Fruit fly (Drosophila melanogaster) whole organism, wandering third instar larva: ENCODE measurements around the gene CG34452.

Experiments
- Abd-B ChIP-seq: fragments of >200 bp; optimal IDR thresholded peaks from 2 replicates; lab custom pipeline; 2017; ENCODE audit warnings: missing biosample characterization, missing genetic modification characterization
- CG32264 ChIP-seq: fragments of 200-800 bp; sonication (Bioruptor generic); optimal IDR thresholded peaks from 2 replicates; lab custom pipeline; 2016; ENCODE audit warnings: missing biosample characterization, missing genetic modification characterization
- CG9705 ChIP-seq: fragments of 200-800 bp; sonication (Bioruptor generic); optimal IDR thresholded peaks from 2 replicates; lab custom pipeline; 2018; ENCODE audit warnings: missing biosample characterization, mild to moderate bottlenecking, missing genetic modification characterization
- CrebA ChIP-seq: fragments of 200-800 bp; sonication (Bioruptor generic); optimal IDR thresholded peaks from 2 replicates; lab custom pipeline; 2016; ENCODE audit warnings: missing biosample characterization, mild to moderate bottlenecking, missing genetic modification characterization, borderline replicate concordance
- Dfd ChIP-seq: fragments of >200 bp; optimal IDR thresholded peaks from 2 replicates; lab custom pipeline; 2017; ENCODE audit warnings: missing biosample characterization, missing genetic modification characterization
- GATAd ChIP-seq: sonication (Bioruptor generic); optimal IDR thresholded peaks from 2 replicates; lab custom pipeline; 2016; ENCODE audit warnings: missing biosample characterization, missing genetic modification characterization
- HLH106 ChIP-seq: fragments of 200-800 bp; optimal IDR thresholded peaks from 3 replicates; lab custom pipeline; 2019; ENCODE audit warnings: missing biosample characterization, mild to moderate bottlenecking, missing genetic modification characterization, moderate library complexity
- Hr83 ChIP-seq: fragments of 200-300 bp; sonication (Bioruptor generic); optimal IDR thresholded peaks from 2 replicates; lab custom pipeline; 2016; ENCODE audit warnings: missing biosample characterization, mild to moderate bottlenecking, missing genetic modification characterization, moderate library complexity; ENCODE audit not compliant: poor library complexity, severe bottlenecking
- Jra ChIP-seq: sonication (Bioruptor generic); optimal IDR thresholded peaks from 2 replicates; lab custom pipeline; 2016; ENCODE audit warnings: missing biosample characterization, missing genetic modification characterization
- Mio ChIP-seq: sonication (Bioruptor generic); optimal IDR thresholded peaks from 2 replicates; lab custom pipeline; 2016; ENCODE audit warnings: missing biosample characterization, missing genetic modification characterization
- Myc ChIP-seq: fragments of >200 bp; optimal IDR thresholded peaks from 2 replicates; lab custom pipeline; 2017
- N ChIP-seq: fragments of >200 bp; optimal IDR thresholded peaks from 2 replicates; lab custom pipeline; 2018; ENCODE audit warnings: missing biosample characterization, missing external identifiers, missing genetic modification characterization
- OdsH ChIP-seq: fragments of 200-800 bp; sonication (Bioruptor generic); optimal IDR thresholded peaks from 2 replicates; lab custom pipeline; 2016; ENCODE audit warnings: missing biosample characterization, mild to moderate bottlenecking, missing genetic modification characterization
- Rel ChIP-seq, 2 experiments: fragments of 200-800 bp; sonication (Bioruptor generic) in 1 of 2; optimal IDR thresholded peaks; 2 replicates in 1 of 2; 3 replicates in 1 of 2; lab custom pipeline; 2016 to 2019; ENCODE audit warnings: mild to moderate bottlenecking in 2 of 2, missing biosample characterization in 2 of 2, missing genetic modification characterization in 2 of 2, moderate library complexity in 1 of 2
- Sp1 ChIP-seq: fragments of 200-800 bp; sonication (Bioruptor generic); optimal IDR thresholded peaks from 3 replicates; lab custom pipeline; 2019; ENCODE audit warnings: missing biosample characterization, mild to moderate bottlenecking, missing genetic modification characterization, moderate library complexity
- Vsx2 ChIP-seq: fragments of 200-300, 225-300 bp; sonication (Bioruptor generic); optimal IDR thresholded peaks from 2 replicates; lab custom pipeline; 2018; ENCODE audit warnings: missing biosample characterization, missing genetic modification characterization; ENCODE audit not compliant: partially characterized antibody
- br ChIP-seq: fragments of 200-800 bp; sonication (Bioruptor generic); optimal IDR thresholded peaks from 2 replicates; lab custom pipeline; 2016; ENCODE audit warnings: missing biosample characterization, missing genetic modification characterization
- brk ChIP-seq: fragments of 200-800 bp; sonication (Bioruptor generic); optimal IDR thresholded peaks from 2 replicates; lab custom pipeline; 2016; ENCODE audit warnings: missing biosample characterization, mild to moderate bottlenecking, missing genetic modification characterization
- dl ChIP-seq, 2 experiments: fragments of 175-275, 200-275 bp in 1 of 2; fragments of 200-275 bp in 1 of 2; sonication (Bioruptor generic); optimal IDR thresholded peaks; lab custom pipeline; 2018; ENCODE audit warnings: mild to moderate bottlenecking in 2 of 2, missing biosample characterization in 2 of 2, missing genetic modification characterization in 2 of 2, moderate library complexity in 2 of 2; ENCODE audit not compliant: partially characterized antibody in 2 of 2, insufficient read depth in 1 of 2
- ey ChIP-seq: fragments of 200-800 bp; sonication (Bioruptor generic); optimal IDR thresholded peaks from 2 replicates; lab custom pipeline; 2016; ENCODE audit warnings: missing biosample characterization, missing genetic modification characterization
- fru ChIP-seq: fragments of 200-800 bp; sonication (Bioruptor generic); optimal IDR thresholded peaks from 3 replicates; lab custom pipeline; 2016; ENCODE audit warnings: missing biosample characterization, mild to moderate bottlenecking, missing genetic modification characterization
- lola ChIP-seq: fragments of >200 bp; optimal IDR thresholded peaks from 2 replicates; lab custom pipeline; 2017; ENCODE audit warnings: missing biosample characterization, missing genetic modification characterization
- pan ChIP-seq: fragments of >200 bp; optimal IDR thresholded peaks from 2 replicates; lab custom pipeline; 2017
- rgr ChIP-seq: fragments of 200-800 bp; sonication (Bioruptor generic); optimal IDR thresholded peaks from 3 replicates; lab custom pipeline; 2016; ENCODE audit warnings: missing biosample characterization, mild to moderate bottlenecking, missing genetic modification characterization
- sv ChIP-seq: fragments of 200-800 bp; sonication (Bioruptor generic); optimal IDR thresholded peaks from 3 replicates; lab custom pipeline; 2016; ENCODE audit warnings: missing biosample characterization, missing genetic modification characterization
- tai ChIP-seq: sonication (Bioruptor generic); optimal IDR thresholded peaks from 2 replicates; lab custom pipeline; 2016; ENCODE audit warnings: missing biosample characterization, missing genetic modification characterization
- usp ChIP-seq: fragments of >200 bp; optimal IDR thresholded peaks from 2 replicates; lab custom pipeline; 2017; ENCODE audit warnings: missing biosample characterization, missing genetic modification characterization
- woc ChIP-seq: sonication (Bioruptor generic); optimal IDR thresholded peaks from 2 replicates; lab custom pipeline; 2016; ENCODE audit warnings: missing biosample characterization, mild to moderate bottlenecking, missing genetic modification characterization

The CG34452 gene

DNA sequence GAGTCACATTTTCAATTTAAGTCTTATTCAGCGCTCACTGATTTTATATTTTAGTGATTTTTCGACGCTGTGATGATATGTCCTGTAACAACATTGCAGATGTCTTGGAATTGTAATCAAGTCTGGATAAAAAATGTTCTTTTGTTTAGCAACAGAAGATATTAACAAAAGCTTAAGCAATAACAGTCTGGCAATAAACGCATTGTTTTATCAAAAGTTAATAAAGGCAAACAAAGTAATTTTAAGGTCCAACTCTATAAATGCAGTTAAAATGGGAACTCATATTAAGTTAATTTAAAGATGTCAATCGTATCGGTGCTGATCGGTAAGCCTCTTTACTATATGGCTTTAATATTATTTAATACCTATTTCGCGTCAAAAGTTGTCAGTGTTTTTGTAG lies 26.1 kb downstream of the CG34452 start, which contains the start of gene CG43082:
CG43082 (plus strand) TSS at position 301 of the 400 bp plus-strand sequence.
- TF ChIP-seq Vsx2 (GFP tag; lab: Kevin White, UChicago): no peak
- TF ChIP-seq pan: no peak
- TF ChIP-seq Hr83 (GFP tag; lab: Kevin White, UChicago): no peak
- TF ChIP-seq woc: no peak
- no peak for TF ChIP-seq HLH106 (tag; lab: Kevin White, UChicago)
- no peak for TF ChIP-seq rgr

dm6 chr3L:15660915-15661314 lies 26.8 kb downstream of the CG34452 start, which contains the start of the genes Eig71Ej and Eig71Ek:
Gene Eig71Ej (minus strand): TSS chr3L:15661015.
Gene Eig71Ek (plus strand): TSS chr3L:15661248.
- TF ChIP-seq Hr83 (GFP tag; lab: Kevin White, UChicago) (no peak), ey (GFP tag; lab: Kevin White, UChicago) (no peak), rgr (no peak), sv (GFP tag; lab: Kevin White, UChicago) (no peak), dl (GFP tag; optimal IDR thresholded peaks at IDR 0.05; lab: Kevin White, UChicago; ENCODE audit: insufficient read depth in 1 of 2, partially characterized antibody in 2 of 2) (no peak)
- TF ChIP-seq, all 38 proteins: peak for 0

DNA sequence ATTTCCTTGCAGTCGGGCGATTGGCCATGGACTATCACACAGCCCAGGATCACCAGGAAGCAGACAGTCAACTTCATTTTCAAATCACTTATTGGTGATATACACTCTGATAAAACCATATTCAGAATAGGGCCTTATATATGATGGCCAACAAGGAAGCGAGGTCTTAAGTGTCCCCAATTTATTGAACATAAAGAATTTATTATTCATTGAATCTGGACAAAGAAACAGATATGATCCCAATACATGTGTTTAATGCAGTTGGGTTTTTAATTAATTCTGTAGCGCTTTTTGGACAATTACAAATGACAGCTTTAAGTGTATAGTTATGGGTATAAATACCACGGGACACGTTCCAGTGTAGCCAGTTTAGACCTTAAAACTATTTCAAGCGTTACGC lies 28.4 kb downstream of the CG34452 start, which contains the start of the genes Eig71Eh and Eig71Ei:
Eig71Eh (minus strand) TSS at position 101 of the 400 bp plus-strand sequence.
Eig71Ei (plus strand) TSS at position 367 of the 400 bp plus-strand sequence.
- no peak for TF ChIP-seq br
- TF ChIP-seq Rel (GFP tag; optimal IDR thresholded peaks at IDR 0.05; lab: Kevin White, UChicago): no peak
- TF ChIP-seq Rel (tag; optimal IDR thresholded peaks at IDR 0.05; lab: Kevin White, UChicago): no peak
- no peak for TF ChIP-seq Jra
- no peak for TF ChIP-seq Myc (lab: Kevin White, UChicago)
- no peak for TF ChIP-seq brk (GFP tag; lab: Kevin White, UChicago)
- TF ChIP-seq Sp1: no peak
- no peak for TF ChIP-seq ey (GFP tag; lab: Kevin White, UChicago)
- TF ChIP-seq CG9705 (GFP tag; lab: Kevin White, UChicago): no peak
- no peak for TF ChIP-seq dl (GFP tag; optimal IDR thresholded peaks at IDR 0.05; lab: Kevin White, UChicago; ENCODE audit: insufficient read depth in 1 of 2, partially characterized antibody in 2 of 2)
- TF ChIP-seq, all 38 proteins: peak for 0

DNA sequence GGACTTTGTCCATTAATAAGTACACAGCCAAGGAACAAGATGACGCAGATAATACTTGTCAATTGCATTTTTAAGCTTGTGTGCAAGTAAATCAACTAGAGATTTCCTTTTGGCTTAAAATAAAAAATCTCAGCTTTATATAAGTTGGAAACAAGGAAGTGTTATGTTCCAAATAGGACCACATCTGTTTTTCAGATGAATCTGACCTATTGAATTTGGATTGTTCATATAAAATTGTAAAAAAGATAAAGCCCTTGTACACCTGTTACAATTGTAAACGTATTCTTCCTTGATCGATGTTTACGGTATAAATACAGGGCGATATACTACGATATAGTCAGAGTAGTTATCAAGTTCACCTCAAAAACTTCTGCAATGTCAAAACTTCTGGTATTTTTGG lies 30.4 kb downstream of the CG34452 start, which contains the start of the genes Eig71Ef and Eig71Eg:
Eig71Ef (minus strand) TSS at position 101 of the 400 bp plus-strand sequence.
Eig71Eg (plus strand) TSS at position 339 of the 400 bp plus-strand sequence.
- TF ChIP-seq Abd-B (GFP tag; lab: Kevin White, UChicago) (no peak), Jra (no peak), usp (GFP tag; lab: Kevin White, UChicago) (no peak), N (GFP tag; lab: Kevin White, UChicago) (no peak), GATAd (GFP tag; lab: Kevin White, UChicago) (no peak), rgr (no peak), CG32264 (GFP tag; lab: Kevin White, UChicago) (no peak), Rel (GFP tag; optimal IDR thresholded peaks at IDR 0.05; lab: Kevin White, UChicago) (no peak), Rel (tag; optimal IDR thresholded peaks at IDR 0.05; lab: Kevin White, UChicago) (no peak), Dfd (GFP tag; lab: Kevin White, UChicago) (no peak), CrebA (no peak), lola (GFP tag; lab: Kevin White, UChicago) (no peak), Myc (lab: Kevin White, UChicago) (no peak), OdsH (GFP tag; lab: Kevin White, UChicago) (no peak), Mio (no peak), ey (GFP tag; lab: Kevin White, UChicago) (no peak), Hr83 (GFP tag; lab: Kevin White, UChicago) (no peak), fru (GFP tag; lab: Kevin White, UChicago) (no peak), CG9705 (GFP tag; lab: Kevin White, UChicago) (no peak), tai (no peak)

dm6 chr3L:15655910-15656309 lies 31.8 kb downstream of the CG34452 start, which contains the start of gene Eig71Ee:
Gene Eig71Ee (minus strand): TSS chr3L:15656010.
- TF ChIP-seq woc (no peak), sv (GFP tag; lab: Kevin White, UChicago) (no peak), Hr83 (GFP tag; lab: Kevin White, UChicago) (peak; percentile 10), ey (GFP tag; lab: Kevin White, UChicago) (no peak), GATAd (GFP tag; lab: Kevin White, UChicago) (no peak)
